Worm (Caenorhabditis elegans) whole organism, L4/young adult: ENCODE measurements around the gene F54B11.9.

Experiments
- dao-5 ChIP-seq: sonication (generic microtip); optimal IDR thresholded peaks from 2 replicates; lab custom pipeline; 2016; ENCODE audit warnings: missing genotype, missing genetic modification characterization, moderate library complexity, missing compliant biosample characterization
- him-1 ChIP-seq: sonication (generic microtip); optimal IDR thresholded peaks from 2 replicates; lab custom pipeline; 2016; ENCODE audit warnings: missing genotype, missing genetic modification reagents, missing genetic modification characterization, missing compliant biosample characterization

ce11 chrX:13592367-13592766 is 13.0 kb upstream of the F54B11.9 start, which contains the start of gene F54B11.4:
- TF ChIP-seq him-1 (tag; lab: Kevin White, UChicago) (no peak), dao-5 (tag; lab: Kevin White, UChicago) (no peak)
